Fruit fly (Drosophila melanogaster): Measurements from ENCODE around the gene Task7.

The Task7 gene

dm6 chr3R:9434543-9435407 lies 22.7 kb upstream of the Task7 start (continued):
- peak; percentile 58; the same call in 2 of the 3 replicates for TF ChIP-seq croc (GFP tag; conservative IDR thresholded peaks at IDR 0.05)
- peak; percentile 66 for TF ChIP-seq CG4707 (GFP tag; optimal IDR thresholded peaks at IDR 0.05)
- peak; percentile 84 for TF ChIP-seq mirr (GFP tag; optimal IDR thresholded peaks at IDR 0.05)
- TF ChIP-seq seq (GFP tag; IDR thresholded peaks at IDR 0.05) = peak; percentile 94
- peak; percentile 66 for TF ChIP-seq sug (tag; optimal IDR thresholded peaks at IDR 0.05)
- TF ChIP-seq CG10565 (GFP tag; optimal IDR thresholded peaks at IDR 0.05) = no peak
- TF ChIP-seq fu2 (GFP tag; optimal IDR thresholded peaks at IDR 0.05) = peak; percentile 74
- TF ChIP-seq Chrac-16 (GFP tag; optimal IDR thresholded peaks at IDR 0.05) = peak; percentile 71
- TF ChIP-seq sc (optimal IDR thresholded peaks at IDR 0.05) = no peak
- TF ChIP-seq sc (GFP tag; optimal IDR thresholded peaks at IDR 0.05) = peak; percentile 47
- TF ChIP-seq CG2199 (GFP tag; IDR thresholded peaks at IDR 0.05) = peak; percentile 50; the same call in 1 of the 3 replicates
- peak; percentile 59; the same call in 1 of the 2 replicates for TF ChIP-seq Lim3 (GFP tag; IDR thresholded peaks at IDR 0.05)
- TF ChIP-seq nerfin-2 (GFP tag; IDR thresholded peaks at IDR 0.05; ENCODE audit: partially characterized antibody) = no peak
- TF ChIP-seq Elba2 (GFP tag; optimal IDR thresholded peaks at IDR 0.05) = no peak
- no peak for TF ChIP-seq Scr (GFP tag; IDR thresholded peaks at IDR 0.05; ENCODE audit: partially characterized antibody)
- peak; percentile 38 for TF ChIP-seq CG30431 (GFP tag; optimal IDR thresholded peaks at IDR 0.05)
- peak; percentile 79 for TF ChIP-seq CG6683 (GFP tag; optimal IDR thresholded peaks at IDR 0.05)
- no peak for TF ChIP-seq lbe (GFP tag; optimal IDR thresholded peaks at IDR 0.05)
- TF ChIP-seq CG18011 (GFP tag; optimal IDR thresholded peaks at IDR 0.05) = peak; percentile 52
- peak; percentile 92 for TF ChIP-seq sob (GFP tag; IDR thresholded peaks at IDR 0.05)
- no peak for TF ChIP-seq vnd (GFP tag; IDR thresholded peaks at IDR 0.05; ENCODE audit: partially characterized antibody)
- peak; percentile 74; the same call in 2 of the 3 replicates for TF ChIP-seq CG11093 (GFP tag; IDR thresholded peaks at IDR 0.05)
- TF ChIP-seq CG3838 (GFP tag; optimal IDR thresholded peaks at IDR 0.05) = peak; percentile 38
- peak; percentile 82 for TF ChIP-seq CG1233 (GFP tag; optimal IDR thresholded peaks at IDR 0.05)
- no peak for TF ChIP-seq ftz-f1 (GFP tag; optimal IDR thresholded peaks at IDR 0.05)
- peak; percentile 60; the same call in 1 of the 2 replicates for TF ChIP-seq rib (GFP tag; IDR thresholded peaks at IDR 0.05)
- TF ChIP-seq CG3995 (GFP tag; optimal IDR thresholded peaks at IDR 0.05) = peak; percentile 42
- TF ChIP-seq CG32772 (GFP tag; IDR thresholded peaks at IDR 0.05) = peak; percentile 86
- peak; percentile 82 for TF ChIP-seq pho (GFP tag; optimal IDR thresholded peaks at IDR 0.05)
- TF ChIP-seq CkIIα-i1 (GFP tag; IDR thresholded peaks at IDR 0.05) = peak; percentile 72
- TF ChIP-seq Dip2 (GFP tag; IDR thresholded peaks at IDR 0.05) = no peak
- peak; percentile 35 for TF ChIP-seq CG17802 (tag; optimal IDR thresholded peaks at IDR 0.05)
- peak; percentile 62 for TF ChIP-seq Rx (GFP tag; IDR thresholded peaks at IDR 0.05)
- TF ChIP-seq nerfin-1 (tag; optimal IDR thresholded peaks at IDR 0.05) = peak; percentile 76
- peak; percentile 87 for TF ChIP-seq CG11696 (GFP tag; IDR thresholded peaks at IDR 0.05)
- TF ChIP-seq unc-4 (GFP tag; IDR thresholded peaks at IDR 0.05; ENCODE audit: partially characterized antibody) = no peak
- peak; percentile 55 for TF ChIP-seq shn (GFP tag; optimal IDR thresholded peaks at IDR 0.05)
- TF ChIP-seq Bteb2 (GFP tag; optimal IDR thresholded peaks at IDR 0.05) = peak; percentile 84
- peak; percentile 90 for TF ChIP-seq tgo (GFP tag; IDR thresholded peaks at IDR 0.05)
- peak; percentile 83 for TF ChIP-seq CG17829 (tag; optimal IDR thresholded peaks at IDR 0.05)
- no peak for TF ChIP-seq MESR4 (GFP tag; optimal IDR thresholded peaks at IDR 0.05)
- peak; percentile 52 for TF ChIP-seq CG16815 (GFP tag; optimal IDR thresholded peaks at IDR 0.05)
- TF ChIP-seq chn (GFP tag; optimal IDR thresholded peaks at IDR 0.05) = peak; percentile 80
- peak; percentile 74 for TF ChIP-seq Nf-YC (tag; optimal IDR thresholded peaks at IDR 0.05)
- TF ChIP-seq bab2 (GFP tag; optimal IDR thresholded peaks at IDR 0.05) = peak; percentile 86
- peak; percentile 31 for TF ChIP-seq CG4328 (GFP tag; optimal IDR thresholded peaks at IDR 0.05)
- TF ChIP-seq CG31365 (tag; optimal IDR thresholded peaks at IDR 0.05) = no peak
- no peak for TF ChIP-seq zen2 (GFP tag; IDR thresholded peaks at IDR 0.05; ENCODE audit: partially characterized antibody)
- peak; percentile 50 for TF ChIP-seq sisA (GFP tag; IDR thresholded peaks at IDR 0.05)

Data from whole organism, embryonic.